Worm (Caenorhabditis elegans) whole organism, L1 larva: ENCODE measurements around the gene szy-4.

Experiments
- grh-1 ChIP-seq: fragments of 200-800 bp; sonication (Bioruptor generic); IDR thresholded peaks from 2 replicates; pipeline ENCODE4 v1.3.6; 2022; ENCODE audit warnings: missing genetic modification reagents, missing genetic modification characterization, missing compliant biosample characterization
- skn-1 ChIP-seq: fragments of 150-350 bp; optimal IDR thresholded peaks from 2 replicates; lab custom pipeline; 2014; ENCODE audit warnings: missing biosample characterization, missing genetic modification characterization

DNA sequence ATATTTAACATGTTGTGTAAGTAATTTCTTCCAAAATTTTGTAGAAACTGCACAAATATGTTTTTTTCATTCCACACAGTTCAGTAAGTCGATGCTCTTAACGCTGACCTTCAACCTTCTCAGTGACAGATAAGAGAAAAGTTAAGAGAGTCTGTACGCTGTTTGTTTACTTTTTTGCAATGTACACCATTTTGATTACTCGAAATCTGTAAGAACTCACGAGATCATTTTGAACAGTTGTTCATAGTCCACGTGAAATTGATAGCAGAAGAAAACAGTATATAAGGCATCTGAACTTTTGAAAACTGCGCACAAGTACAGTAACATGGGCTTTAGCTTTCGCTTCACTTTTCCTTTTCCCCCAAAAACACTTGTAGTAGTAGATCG, 19.8 kb upstream of the szy-4 start:
- TF ChIP-seq skn-1 (tag; lab: Kevin White, UChicago) (no peak), grh-1 (GFP tag; lab: Robert Waterston, UW) (no peak)
